Worm (Caenorhabditis elegans): ENCODE measurements around the gene C15H9.11.

DNA sequence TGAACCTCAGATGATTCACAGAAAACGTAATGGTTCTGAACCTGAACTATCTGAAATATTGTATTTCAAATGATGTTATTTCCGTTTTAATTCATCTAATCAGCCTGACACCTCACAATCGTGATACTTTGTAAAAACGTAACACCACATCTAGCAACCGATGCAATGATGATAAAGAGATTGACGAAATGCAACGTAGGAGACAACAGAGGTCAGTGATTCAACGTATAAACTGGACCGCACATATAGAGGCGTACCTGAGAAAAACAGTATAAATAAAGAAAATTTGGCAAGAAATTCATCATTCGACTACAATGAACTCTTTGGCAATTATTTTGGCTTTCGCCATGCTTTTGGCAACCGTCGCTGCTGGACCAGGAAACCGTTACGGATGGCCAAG lies 18.8 kb downstream of the C15H9.11 start, which contains the start of gene C45B2.2:
- TF ChIP-seq ama-1 (optimal IDR thresholded peaks at IDR 0.05) (no peak), ama-1 (GFP tag; optimal IDR thresholded peaks at IDR 0.05) (no peak), ccch-3 (GFP tag; optimal IDR thresholded peaks at IDR 0.05) (no peak), D2030.7 (GFP tag; IDR thresholded peaks at IDR 0.05) (no peak), rpc-1 (optimal IDR thresholded peaks at IDR 0.05) (no peak), rpc-1 (tag; optimal IDR thresholded peaks at IDR 0.05) (no peak), ceh-40 (GFP tag; IDR thresholded peaks at IDR 0.05) (no peak), attf-6 (GFP tag; IDR thresholded peaks at IDR 0.05) (no peak), cebp-2 (GFP tag; IDR thresholded peaks at IDR 0.05) (no peak), nhr-27 (tag; optimal IDR thresholded peaks at IDR 0.05) (no peak)

Data from whole organism, young adult.